Fruit fly (Drosophila melanogaster) whole organism, embryonic: ENCODE results near the gene GstO3.

Source experiments
- CG12744 ChIP-seq: fragments of 200-800 bp; sonication (Bioruptor generic); optimal IDR thresholded peaks from 2 replicates; lab custom pipeline; 2016; ENCODE audit warnings: missing biosample characterization, missing genetic modification characterization
- Hr3 ChIP-seq: fragments of 200-800 bp; sonication (Bioruptor generic); optimal IDR thresholded peaks from 3 replicates; lab custom pipeline; 2016; ENCODE audit warnings: missing biosample characterization, missing genetic modification characterization
- Nf-YA ChIP-seq: fragments of 200-800 bp; sonication (Bioruptor generic); IDR thresholded peaks from 2 replicates; pipeline ENCODE4 v1.3.6; 2022; ENCODE audit warnings: missing biosample characterization, missing genetic modification characterization
- Stat92E ChIP-seq, 3 experiments: fragments of >200 bp in 2 of 3; fragments of 200-800 bp in 1 of 3; sonication (Bioruptor generic) in 1 of 3; optimal IDR thresholded peaks; 2 replicates each; lab custom pipeline; 2017 to 2019; ENCODE audit warnings: missing biosample characterization in 3 of 3, missing genetic modification characterization in 3 of 3, mild to moderate bottlenecking in 1 of 3, moderate library complexity in 1 of 3
- dm ChIP-seq: fragments of 200-800 bp; sonication (Bioruptor generic); optimal IDR thresholded peaks from 3 replicates; lab custom pipeline; 2016; ENCODE audit warnings: missing biosample characterization, missing genetic modification characterization
- fru ChIP-seq: fragments of >200 bp; optimal IDR thresholded peaks from 2 replicates; lab custom pipeline; 2017

DNA sequence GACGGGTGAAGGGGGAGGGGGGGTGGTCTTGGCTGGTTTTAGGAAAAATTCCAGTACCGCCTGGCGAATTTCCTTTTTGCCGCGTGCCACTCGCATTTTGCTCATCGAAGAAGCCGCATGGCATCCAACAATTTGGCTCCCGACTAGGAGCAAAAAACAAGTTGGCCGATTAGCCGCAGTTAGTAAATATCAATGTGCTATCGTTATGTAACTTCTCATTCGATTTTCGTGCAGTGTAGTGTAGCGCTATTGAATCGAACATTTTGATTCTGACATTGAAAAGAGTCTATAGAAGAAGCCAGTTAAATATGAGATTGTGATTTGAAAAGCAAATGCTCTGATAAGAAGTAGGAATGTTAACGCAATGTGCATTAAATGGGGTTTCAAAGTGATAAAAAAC is 11.0 kb downstream of the GstO3 start:
- TF ChIP-seq Nf-YA (GFP tag; lab: Robert Waterston, UW) (no peak), fru (lab: Kevin White, UChicago) (no peak), dm (no peak), Stat92E (GFP tag; optimal IDR thresholded peaks at IDR 0.05; lab: Kevin White, UChicago) (no peak), Hr3 (no peak), CG12744 (no peak)
